Worm (Caenorhabditis elegans): ENCODE results near the gene C17C3.9.

C17C3.9 gene

DNA sequence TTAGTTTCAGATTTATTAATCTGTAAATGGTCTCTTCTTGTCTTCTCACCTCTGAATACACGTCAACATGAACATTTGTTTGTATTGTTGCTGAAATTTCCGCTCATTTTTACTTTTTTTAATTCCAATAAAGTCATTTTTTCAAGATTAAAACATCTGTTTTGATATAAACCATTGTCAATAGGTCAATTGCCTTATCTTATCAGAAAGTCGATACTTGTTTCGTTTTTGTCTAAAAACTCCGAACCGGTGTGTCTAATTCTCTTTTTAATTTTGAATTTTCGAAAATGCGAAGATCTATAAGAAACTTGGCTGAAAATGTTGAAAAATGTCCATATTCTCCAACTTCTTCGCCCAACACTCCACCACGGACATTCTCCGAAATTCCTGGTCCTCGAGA, 28.3 kb downstream of the C17C3.9 start, which contains the start of gene cyp-44A1:
cyp-44A1 (plus strand) TSS at position 285 of the 400 bp plus-strand sequence.
- TF ChIP-seq M03D4.4 (tag; optimal IDR thresholded peaks at IDR 0.05) (no peak), nhr-28 (tag; optimal IDR thresholded peaks at IDR 0.05) (no peak), nhr-12 (tag; optimal IDR thresholded peaks at IDR 0.05) (no peak), nhr-237 (tag; optimal IDR thresholded peaks at IDR 0.05) (no peak), lin-13 (tag; optimal IDR thresholded peaks at IDR 0.05) (no peak), ham-2 (GFP tag; optimal IDR thresholded peaks at IDR 0.05) (no peak), flh-1 (GFP tag; optimal IDR thresholded peaks at IDR 0.05) (no peak), snpc-4 (tag; optimal IDR thresholded peaks at IDR 0.05) (no peak), tbx-8 (GFP tag; optimal IDR thresholded peaks at IDR 0.05) (no peak), sem-2 (GFP tag; optimal IDR thresholded peaks at IDR 0.05) (no peak), hlh-1 (tag; optimal IDR thresholded peaks at IDR 0.05) (no peak), cnd-1 (tag; optimal IDR thresholded peaks at IDR 0.05) (no peak), ceh-39 (tag; optimal IDR thresholded peaks at IDR 0.05) (no peak), mls-2 (tag; optimal IDR thresholded peaks at IDR 0.05) (no peak), unc-39 (tag; optimal IDR thresholded peaks at IDR 0.05) (no peak)

DNA sequence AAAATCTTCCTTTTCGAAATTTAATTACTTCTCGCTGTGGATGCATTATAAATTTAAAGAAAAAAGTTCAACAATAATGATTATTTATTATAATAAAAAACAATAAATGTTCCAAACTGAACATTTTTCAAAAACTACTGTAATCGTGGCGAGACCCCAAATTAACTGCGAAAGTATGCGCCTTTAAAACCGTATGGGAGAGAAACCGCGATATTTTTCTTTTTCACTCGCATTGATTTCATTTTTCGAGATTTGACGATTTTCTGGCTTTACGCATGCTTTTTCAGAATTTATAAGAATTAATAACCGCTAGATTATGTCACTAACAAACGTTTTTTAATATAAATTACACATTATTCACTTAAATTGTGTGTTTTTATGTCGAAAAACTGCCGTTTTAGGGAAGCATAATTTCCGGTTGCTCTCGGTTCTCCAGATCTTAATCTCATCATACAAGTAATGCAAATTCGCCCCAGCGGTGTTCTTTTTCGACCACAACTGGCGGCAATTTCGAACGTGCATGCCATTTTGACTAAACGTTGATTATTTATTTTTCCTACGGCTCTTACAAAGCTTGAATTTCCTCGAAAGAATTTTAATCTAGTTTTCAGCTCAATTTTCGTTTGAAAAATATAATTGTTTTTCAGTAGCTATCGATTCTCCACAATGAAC, 31.0 kb downstream of the C17C3.9 start, which contains the start of gene F12A10.8:
F12A10.8 (minus strand) TSS at position 79 of the 672 bp plus-strand sequence.
- TF ChIP-seq zip-8 (tag; optimal IDR thresholded peaks at IDR 0.05) (no peak), sptf-1 (tag; optimal IDR thresholded peaks at IDR 0.05) (no peak), tbx-8 (GFP tag; optimal IDR thresholded peaks at IDR 0.05) (no peak), lin-32 (GFP tag; optimal IDR thresholded peaks at IDR 0.05) (no peak), lin-13 (tag; optimal IDR thresholded peaks at IDR 0.05) (no peak), ces-1 (GFP tag; optimal IDR thresholded peaks at IDR 0.05) (peak; percentile 89), elt-1 (tag; optimal IDR thresholded peaks at IDR 0.05; ENCODE audit: borderline replicate concordance, insufficient read depth) (peak; percentile 52), mls-2 (tag; optimal IDR thresholded peaks at IDR 0.05) (no peak), pha-4 (tag; optimal IDR thresholded peaks at IDR 0.05) (no peak), lsy-2 (tag; optimal IDR thresholded peaks at IDR 0.05) (no peak), cnd-1 (tag; optimal IDR thresholded peaks at IDR 0.05) (no peak), unc-62 (GFP tag; optimal IDR thresholded peaks at IDR 0.05) (no peak), flh-1 (GFP tag; optimal IDR thresholded peaks at IDR 0.05) (no peak), ceh-43 (GFP tag; optimal IDR thresholded peaks at IDR 0.05) (no peak), elt-3 (tag; optimal IDR thresholded peaks at IDR 0.05) (no peak), snpc-4 (tag; optimal IDR thresholded peaks at IDR 0.05) (no peak)

DNA sequence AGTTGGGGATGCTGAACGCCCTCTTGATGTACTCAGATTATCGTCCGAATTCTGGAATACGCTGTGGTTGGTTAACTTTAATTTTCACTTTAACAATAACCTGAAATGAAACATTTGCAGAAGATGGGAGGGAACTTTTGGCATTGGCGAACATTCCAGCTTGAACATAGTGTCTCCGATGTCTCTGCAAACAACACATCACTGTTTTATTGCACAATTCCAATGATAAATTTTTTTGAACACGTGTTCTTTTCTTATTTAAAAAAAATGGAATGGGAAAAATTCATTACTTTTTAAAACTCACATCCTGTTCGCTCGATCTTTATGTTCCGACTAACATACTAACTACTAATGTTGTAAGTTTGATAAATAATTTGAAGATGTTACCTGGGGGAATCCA, 31.6 kb downstream of the C17C3.9 start, which contains the start of gene fzy-1:
fzy-1 (plus strand) TSS at position 301 of the 400 bp plus-strand sequence.
- TF ChIP-seq bed-3 (GFP tag; optimal IDR thresholded peaks at IDR 0.05) (no peak), nhr-12 (tag; optimal IDR thresholded peaks at IDR 0.05) (no peak), sptf-1 (tag; optimal IDR thresholded peaks at IDR 0.05) (no peak), lsy-2 (tag; optimal IDR thresholded peaks at IDR 0.05) (no peak), tbx-8 (GFP tag; optimal IDR thresholded peaks at IDR 0.05) (no peak), hlh-1 (tag; optimal IDR thresholded peaks at IDR 0.05) (no peak)

DNA sequence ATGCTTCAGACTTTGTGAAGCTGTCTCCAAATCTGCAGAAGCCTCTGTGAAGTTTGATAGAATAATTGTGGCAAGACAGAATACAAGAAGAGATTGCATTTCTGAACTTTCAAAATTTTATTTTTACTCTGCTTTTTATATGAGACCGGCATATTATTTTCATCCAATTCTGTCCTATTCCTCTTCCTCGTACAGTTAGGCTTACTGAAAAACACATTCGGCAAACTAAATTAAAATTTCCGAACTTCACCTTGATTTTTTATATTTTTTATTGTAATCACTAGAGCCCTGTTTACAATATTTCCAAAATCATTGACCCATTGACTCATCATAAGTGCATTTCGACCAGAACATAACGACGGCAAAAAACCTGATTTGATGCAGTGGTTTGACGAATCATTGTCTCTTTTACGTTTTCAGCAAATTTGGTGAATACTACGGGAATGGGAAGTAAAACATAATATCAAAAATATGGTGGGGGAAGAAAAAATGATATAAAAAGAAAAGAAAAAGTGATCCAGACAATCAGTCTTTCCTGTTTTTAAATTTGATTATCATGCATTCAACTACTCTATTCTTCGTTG, 33.8 kb downstream of the C17C3.9 start, which contains the start of the genes suex-1 and F12A10.9:
suex-1 (minus strand) TSS at position 101 of the 584 bp plus-strand sequence.
F12A10.9 (plus strand) TSS at position 534 of the 584 bp plus-strand sequence.
- TF ChIP-seq ham-2 (GFP tag; optimal IDR thresholded peaks at IDR 0.05) (no peak), lin-13 (tag; optimal IDR thresholded peaks at IDR 0.05) (no peak), nhr-237 (tag; optimal IDR thresholded peaks at IDR 0.05) (no peak), flh-1 (GFP tag; optimal IDR thresholded peaks at IDR 0.05) (no peak), tbx-8 (GFP tag; optimal IDR thresholded peaks at IDR 0.05) (no peak), elt-1 (tag; optimal IDR thresholded peaks at IDR 0.05; ENCODE audit: borderline replicate concordance, insufficient read depth) (no peak), M03D4.4 (tag; optimal IDR thresholded peaks at IDR 0.05) (no peak), mab-5 (tag; optimal IDR thresholded peaks at IDR 0.05) (no peak), unc-39 (tag; optimal IDR thresholded peaks at IDR 0.05) (no peak), mls-2 (tag; optimal IDR thresholded peaks at IDR 0.05) (no peak), hlh-1 (tag; optimal IDR thresholded peaks at IDR 0.05) (no peak), blmp-1 (tag; optimal IDR thresholded peaks at IDR 0.05) (no peak), ceh-83 (GFP tag; optimal IDR thresholded peaks at IDR 0.05) (no peak)

DNA sequence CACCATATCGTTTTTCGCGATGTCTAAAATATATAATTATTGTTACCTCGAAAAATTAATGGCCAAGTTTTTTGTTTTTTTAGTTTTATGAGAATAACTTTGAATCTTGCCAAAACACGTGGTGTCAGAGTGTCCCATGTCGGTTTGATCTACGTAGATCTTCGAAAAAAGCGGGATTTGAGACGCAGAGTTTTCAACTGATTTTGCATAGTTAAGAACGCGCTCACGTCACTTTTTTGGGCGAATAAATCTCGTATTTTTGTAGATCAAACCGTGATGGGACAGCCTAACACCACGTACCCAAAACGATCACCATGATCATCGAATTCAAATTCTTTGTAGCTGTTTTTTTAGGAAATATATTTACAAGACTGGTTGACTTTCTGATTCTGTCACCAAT, 34.5 kb downstream of the C17C3.9 start:
- no peak for TF ChIP-seq zip-8 (tag; optimal IDR thresholded peaks at IDR 0.05)
